Worm (Caenorhabditis elegans) whole organism, late embryonic: ENCODE measurements around the gene B0432.1.

Source experiments
- C08G9.2 ChIP-seq: sonication (generic microtip); optimal IDR thresholded peaks from 2 replicates; lab custom pipeline; 2016; ENCODE audit warnings: mild to moderate bottlenecking, missing genetic modification characterization, moderate library complexity, missing compliant biosample characterization
- F13H6.1 ChIP-seq: sonication (generic microtip); optimal IDR thresholded peaks from 2 replicates; lab custom pipeline; 2016; ENCODE audit warnings: missing genetic modification characterization, missing compliant biosample characterization
- K02D7.2 ChIP-seq: sonication (generic microtip); optimal IDR thresholded peaks from 2 replicates; lab custom pipeline; 2017; ENCODE audit warnings: mild to moderate bottlenecking, missing genetic modification characterization, missing compliant biosample characterization
- Y22D7AL.16 ChIP-seq: sonication (generic microtip); optimal IDR thresholded peaks from 2 replicates; lab custom pipeline; 2016; ENCODE audit warnings: missing genetic modification characterization, missing compliant biosample characterization
- ahr-1 ChIP-seq: sonication (generic microtip); optimal IDR thresholded peaks from 2 replicates; lab custom pipeline; 2016; ENCODE audit warnings: missing genetic modification characterization, missing compliant biosample characterization
- ceh-30 ChIP-seq: fragments of 150-350 bp; optimal IDR thresholded peaks from 2 replicates; lab custom pipeline; 2014; ENCODE audit warnings: missing biosample characterization, missing genetic modification characterization
- ceh-31 ChIP-seq: sonication (generic microtip); optimal IDR thresholded peaks from 2 replicates; lab custom pipeline; 2016; ENCODE audit warnings: missing genetic modification characterization, missing compliant biosample characterization
- ceh-34 ChIP-seq: sonication (generic microtip); optimal IDR thresholded peaks from 2 replicates; lab custom pipeline; 2016; ENCODE audit warnings: mild to moderate bottlenecking, missing genetic modification characterization, missing compliant biosample characterization
- ceh-6 ChIP-seq: fragments of 200-800 bp; sonication (Bioruptor generic); optimal IDR thresholded peaks from 2 replicates; lab custom pipeline; 2018; ENCODE audit warnings: mild to moderate bottlenecking, missing genetic modification characterization, missing compliant biosample characterization
- ceh-9 ChIP-seq: sonication (generic microtip); optimal IDR thresholded peaks from 2 replicates; lab custom pipeline; 2016; ENCODE audit warnings: mild to moderate bottlenecking, missing genetic modification characterization, inconsistent platforms, missing compliant biosample characterization
- elt-2 ChIP-seq: sonication (generic microtip); optimal IDR thresholded peaks from 2 replicates; lab custom pipeline; 2016; ENCODE audit warnings: missing genetic modification reagents, missing genetic modification characterization, missing compliant biosample characterization
- elt-4 ChIP-seq: sonication (generic microtip); optimal IDR thresholded peaks from 2 replicates; lab custom pipeline; 2016; ENCODE audit warnings: missing genetic modification characterization, missing compliant biosample characterization
- ets-4 ChIP-seq: sonication (generic microtip); optimal IDR thresholded peaks from 2 replicates; lab custom pipeline; 2016; ENCODE audit warnings: missing genetic modification characterization, missing compliant biosample characterization
- eyg-1 ChIP-seq: sonication (generic microtip); optimal IDR thresholded peaks from 2 replicates; lab custom pipeline; 2016; ENCODE audit warnings: missing genotype, missing genetic modification characterization, missing compliant biosample characterization
- fax-1 ChIP-seq: sonication (generic microtip); optimal IDR thresholded peaks from 2 replicates; lab custom pipeline; 2016; ENCODE audit warnings: missing genotype, missing genetic modification characterization, missing compliant biosample characterization
- fkh-6 ChIP-seq: sonication (generic microtip); optimal IDR thresholded peaks from 2 replicates; lab custom pipeline; 2016; ENCODE audit warnings: missing genetic modification characterization, missing compliant biosample characterization
- hlh-6 ChIP-seq: sonication (generic microtip); optimal IDR thresholded peaks from 2 replicates; lab custom pipeline; 2016; ENCODE audit warnings: missing genotype, missing genetic modification characterization, missing compliant biosample characterization
- hlh-8 ChIP-seq: sonication (generic microtip); optimal IDR thresholded peaks from 2 replicates; lab custom pipeline; 2016; ENCODE audit warnings: missing genotype, missing genetic modification characterization, missing compliant biosample characterization
- lin-11 ChIP-seq: fragments of 200-800 bp; sonication (Bioruptor generic); optimal IDR thresholded peaks from 2 replicates; lab custom pipeline; 2018; ENCODE audit warnings: mild to moderate bottlenecking, missing genetic modification characterization, missing compliant biosample characterization
- madf-2 ChIP-seq: sonication (generic microtip); optimal IDR thresholded peaks from 2 replicates; lab custom pipeline; 2017; ENCODE audit warnings: missing genetic modification characterization, missing compliant biosample characterization
- mec-3 ChIP-seq: sonication (generic microtip); optimal IDR thresholded peaks from 2 replicates; lab custom pipeline; 2016; ENCODE audit warnings: borderline replicate concordance, missing genetic modification characterization, missing compliant biosample characterization
- nfya-1 ChIP-seq: sonication (generic microtip); optimal IDR thresholded peaks from 2 replicates; lab custom pipeline; 2017; ENCODE audit warnings: missing genetic modification characterization, mild to moderate bottlenecking, missing compliant biosample characterization, antibody characterized with exemption, moderate library complexity
- nhr-11 ChIP-seq: fragments of 150-350 bp; optimal IDR thresholded peaks from 2 replicates; lab custom pipeline; 2014; ENCODE audit warnings: missing biosample characterization, missing genetic modification characterization
- nhr-232 ChIP-seq: sonication (generic microtip); optimal IDR thresholded peaks from 2 replicates; lab custom pipeline; 2016; ENCODE audit warnings: missing genetic modification characterization, missing compliant biosample characterization
- odd-2 ChIP-seq: sonication (generic microtip); optimal IDR thresholded peaks from 2 replicates; lab custom pipeline; 2017; ENCODE audit warnings: antibody characterized with exemption, mild to moderate bottlenecking, missing genetic modification characterization, missing compliant biosample characterization
- pag-3 ChIP-seq: sonication (generic microtip); optimal IDR thresholded peaks from 2 replicates; lab custom pipeline; 2016; ENCODE audit warnings: missing compliant biosample characterization, missing genetic modification characterization, borderline replicate concordance
- pha-2 ChIP-seq: sonication (generic microtip); optimal IDR thresholded peaks from 2 replicates; lab custom pipeline; 2017; ENCODE audit warnings: mild to moderate bottlenecking, missing genetic modification characterization, missing compliant biosample characterization
- pqm-1 ChIP-seq: sonication (generic microtip); optimal IDR thresholded peaks from 2 replicates; lab custom pipeline; 2016; ENCODE audit warnings: missing genetic modification characterization, missing compliant biosample characterization
- sdc-2 ChIP-seq: sonication (generic microtip); optimal IDR thresholded peaks from 2 replicates; lab custom pipeline; 2016; ENCODE audit warnings: missing genotype, missing genetic modification characterization, missing compliant biosample characterization
- sox-2 ChIP-seq: fragments of 200-800 bp; sonication (Bioruptor generic); IDR thresholded peaks from 2 replicates; pipeline ENCODE4 v1.3.6; 2022; ENCODE audit warnings: missing genetic modification reagents, missing genetic modification characterization, missing compliant biosample characterization
- syd-9 ChIP-seq: sonication (generic microtip); optimal IDR thresholded peaks from 2 replicates; lab custom pipeline; 2016; ENCODE audit warnings: mild to moderate bottlenecking, missing genetic modification characterization, moderate library complexity, missing compliant biosample characterization
- tbx-2 ChIP-seq: sonication (generic microtip); optimal IDR thresholded peaks from 2 replicates; lab custom pipeline; 2016; ENCODE audit warnings: missing genetic modification characterization, missing compliant biosample characterization
- ttx-3 ChIP-seq: sonication (generic microtip); optimal IDR thresholded peaks from 2 replicates; lab custom pipeline; 2016; ENCODE audit warnings: missing genetic modification reagents, missing genetic modification characterization, missing compliant biosample characterization
- unc-3 ChIP-seq, 2 experiments: fragments of 200-800 bp in 1 of 2; sonication (Bioruptor generic) in 1 of 2; sonication (generic microtip) in 1 of 2; conservative IDR thresholded peaks in 1 of 2; optimal IDR thresholded peaks in 1 of 2; 2 replicates each; pipeline versions ENCODE4 v1.3.6 to Lab custom; 2016 to 2022; ENCODE audit warnings: missing compliant biosample characterization in 2 of 2, missing genetic modification characterization in 2 of 2, missing genetic modification reagents in 1 of 2
- unc-55 ChIP-seq: sonication (generic microtip); optimal IDR thresholded peaks from 2 replicates; lab custom pipeline; 2017; ENCODE audit warnings: missing biosample characterization, missing genetic modification reagents, missing genetic modification characterization
- unc-86 ChIP-seq: sonication (generic microtip); optimal IDR thresholded peaks from 2 replicates; lab custom pipeline; 2016; ENCODE audit warnings: missing genetic modification characterization, missing compliant biosample characterization
- zip-5 ChIP-seq: sonication (generic microtip); optimal IDR thresholded peaks from 2 replicates; lab custom pipeline; 2016; ENCODE audit warnings: missing genetic modification characterization, missing compliant biosample characterization
- ztf-16 ChIP-seq: sonication (generic microtip); optimal IDR thresholded peaks from 2 replicates; lab custom pipeline; 2017; ENCODE audit warnings: missing genetic modification characterization, missing compliant biosample characterization

The B0432.1 gene

ce11 chrII:255124-255523 is 42.1 kb upstream of the B0432.1 start (continued):
- TF ChIP-seq pag-3 (tag; lab: Kevin White, UChicago) (peak; percentile 84), hlh-8 (peak; percentile 77), madf-2 (tag; lab: Kevin White, UChicago) (peak; percentile 66), nfya-1 (tag; lab: Kevin White, UChicago) (peak; percentile 93), syd-9 (peak; percentile 26), ceh-30 (tag; lab: Kevin White, UChicago) (peak; percentile 68), elt-2 (tag; lab: Kevin White, UChicago) (peak; percentile 89), mec-3 (tag; lab: Kevin White, UChicago) (peak; percentile 85), ceh-9 (tag; lab: Kevin White, UChicago) (no peak), nhr-11 (tag; lab: Kevin White, UChicago) (no peak), tbx-2 (tag; lab: Kevin White, UChicago) (peak; percentile 93), ttx-3 (tag; lab: Kevin White, UChicago) (peak; percentile 72), K02D7.2 (peak; percentile 46), zip-5 (tag; lab: Kevin White, UChicago) (peak; percentile 63), F13H6.1 (tag; lab: Kevin White, UChicago) (peak; percentile 73), hlh-6 (tag; lab: Kevin White, UChicago) (peak; percentile 81), pqm-1 (peak; percentile 92), lin-11 (tag; lab: Kevin White, UChicago) (peak; percentile 59), odd-2 (tag; lab: Kevin White, UChicago) (peak; percentile 32), pha-2 (tag; lab: Kevin White, UChicago) (peak; percentile 74), eyg-1 (tag; lab: Kevin White, UChicago) (peak; percentile 76), ztf-16 (tag; lab: Kevin White, UChicago) (peak; percentile 79), nhr-232 (tag; lab: Kevin White, UChicago) (peak; percentile 57), Y22D7AL.16 (tag; lab: Kevin White, UChicago) (peak; percentile 50), ahr-1 (tag; lab: Kevin White, UChicago) (peak; percentile 57), fax-1 (tag; lab: Kevin White, UChicago) (peak; percentile 79), sox-2 (no peak), unc-55 (GFP tag; lab: Kevin White, UChicago) (peak; percentile 61), ceh-31 (tag; lab: Kevin White, UChicago) (peak; percentile 92), unc-3 (GFP tag; conservative IDR thresholded peaks at IDR 0.05; lab: Robert Waterston, UW) (peak; percentile 71; the same call in 1 of the 2 replicates), unc-3 (tag; optimal IDR thresholded peaks at IDR 0.05; lab: Kevin White, UChicago) (peak; percentile 58)

DNA sequence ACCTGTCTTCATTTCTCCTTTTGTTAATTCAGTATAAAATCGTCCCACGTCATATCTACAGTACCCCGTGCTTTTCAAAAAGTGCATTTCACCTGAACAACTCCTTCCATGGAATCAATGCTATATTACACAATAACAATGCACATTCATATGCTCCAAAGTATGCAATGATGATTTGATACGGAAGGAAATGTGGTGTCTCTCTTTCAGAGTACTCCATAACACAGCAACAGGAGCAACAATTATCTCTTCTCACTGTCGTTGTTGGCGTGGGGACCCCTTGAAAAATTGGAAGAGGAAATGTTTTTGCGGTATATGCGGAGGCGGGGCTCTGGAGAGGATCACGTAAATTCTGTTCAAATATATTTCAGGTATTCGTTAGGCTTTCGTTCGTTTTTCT is 39.7 kb upstream of the B0432.1 start, which contains the start of gene cat-2:
Gene cat-2 (plus strand): TSS at position 301 of the 400 bp plus-strand sequence.
- TF ChIP-seq eyg-1 (tag; lab: Kevin White, UChicago) (no peak), C08G9.2 (tag; lab: Kevin White, UChicago) (no peak), ets-4 (tag; lab: Kevin White, UChicago) (no peak), hlh-8 (no peak), odd-2 (tag; lab: Kevin White, UChicago) (no peak), ceh-6 (GFP tag; lab: Kevin White, UChicago) (no peak), mec-3 (tag; lab: Kevin White, UChicago) (no peak), sdc-2 (no peak), ceh-34 (tag; lab: Kevin White, UChicago) (no peak), unc-3 (GFP tag; conservative IDR thresholded peaks at IDR 0.05; lab: Robert Waterston, UW) (no peak), unc-3 (tag; optimal IDR thresholded peaks at IDR 0.05; lab: Kevin White, UChicago) (no peak), nhr-11 (tag; lab: Kevin White, UChicago) (no peak), fkh-6 (no peak), unc-86 (tag; lab: Kevin White, UChicago) (no peak), ztf-16 (tag; lab: Kevin White, UChicago) (no peak), elt-4 (no peak), elt-2 (tag; lab: Kevin White, UChicago) (no peak), Y22D7AL.16 (tag; lab: Kevin White, UChicago) (no peak), nfya-1 (tag; lab: Kevin White, UChicago) (no peak), K02D7.2 (no peak)
